Worm (Caenorhabditis elegans): ENCODE measurements around the gene hst-1.

DNA sequence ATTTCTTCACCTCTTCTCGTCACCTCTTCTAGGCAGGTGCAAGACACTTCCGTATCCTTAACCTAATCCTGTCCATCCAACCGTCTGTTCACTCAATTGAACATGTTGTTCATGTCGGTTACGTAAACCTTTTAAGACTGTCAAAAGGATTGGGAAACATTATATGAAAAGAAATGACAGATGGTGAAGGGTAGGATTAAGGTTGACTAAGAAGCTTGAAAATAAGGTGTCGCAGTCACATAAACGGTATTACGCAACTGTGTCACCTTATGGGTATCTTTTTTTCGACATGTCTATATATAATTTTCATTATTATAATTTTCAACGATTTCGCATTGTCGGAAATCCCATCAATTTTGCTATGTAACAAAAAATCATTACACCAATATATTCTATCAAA, 31.5 kb upstream of the hst-1 start:
- no peak for TF ChIP-seq nhr-76 (tag; optimal IDR thresholded peaks at IDR 0.05)
- no peak for TF ChIP-seq nhr-237 (tag; optimal IDR thresholded peaks at IDR 0.05)
- no peak for TF ChIP-seq nhr-28 (tag; optimal IDR thresholded peaks at IDR 0.05)
- no peak for TF ChIP-seq flh-1 (GFP tag; optimal IDR thresholded peaks at IDR 0.05)
- no peak for TF ChIP-seq mab-5 (tag; optimal IDR thresholded peaks at IDR 0.05)
- no peak for TF ChIP-seq elt-1 (tag; optimal IDR thresholded peaks at IDR 0.05; ENCODE audit: borderline replicate concordance, insufficient read depth)
- TF ChIP-seq M03D4.4 (tag; optimal IDR thresholded peaks at IDR 0.05), result no peak
- no peak for TF ChIP-seq elt-3 (tag; optimal IDR thresholded peaks at IDR 0.05)
- no peak for TF ChIP-seq mep-1 (tag; optimal IDR thresholded peaks at IDR 0.05)
- TF ChIP-seq pha-4 (tag; optimal IDR thresholded peaks at IDR 0.05), result no peak
